Worm (Caenorhabditis elegans) whole organism, L2 larva: ENCODE measurements around the gene Y116A8C.469.

Experiments
- aly-2 ChIP-seq: fragments of 150-350 bp; optimal IDR thresholded peaks from 2 replicates; lab custom pipeline; 2014; ENCODE audit warnings: missing biosample characterization, missing genetic modification characterization
- lin-39 ChIP-seq: fragments of 150-350 bp; optimal IDR thresholded peaks from 2 replicates; lab custom pipeline; 2014; ENCODE audit warnings: missing biosample characterization, missing genetic modification reagents, missing genetic modification characterization
- nhr-12 ChIP-seq: fragments of 150-350 bp; optimal IDR thresholded peaks from 2 replicates; lab custom pipeline; 2014; ENCODE audit warnings: missing biosample characterization, missing genetic modification characterization
- nhr-237 ChIP-seq: fragments of 150-350 bp; optimal IDR thresholded peaks from 2 replicates; lab custom pipeline; 2014; ENCODE audit warnings: missing biosample characterization, missing genetic modification characterization
- nhr-77 ChIP-seq: fragments of 150-350 bp; optimal IDR thresholded peaks from 2 replicates; lab custom pipeline; 2014; ENCODE audit warnings: missing biosample characterization, missing genetic modification characterization
- snpc-4 ChIP-seq: fragments of 150-350 bp; optimal IDR thresholded peaks from 2 replicates; lab custom pipeline; 2014; ENCODE audit warnings: missing biosample characterization, missing genetic modification characterization
- zag-1 ChIP-seq: fragments of 150-350 bp; optimal IDR thresholded peaks from 2 replicates; lab custom pipeline; 2014; ENCODE audit warnings: missing biosample characterization, missing genetic modification characterization
- ztf-11 ChIP-seq: sonication (generic microtip); optimal IDR thresholded peaks from 2 replicates; lab custom pipeline; 2017; ENCODE audit warnings: missing biosample characterization, missing genetic modification characterization

DNA sequence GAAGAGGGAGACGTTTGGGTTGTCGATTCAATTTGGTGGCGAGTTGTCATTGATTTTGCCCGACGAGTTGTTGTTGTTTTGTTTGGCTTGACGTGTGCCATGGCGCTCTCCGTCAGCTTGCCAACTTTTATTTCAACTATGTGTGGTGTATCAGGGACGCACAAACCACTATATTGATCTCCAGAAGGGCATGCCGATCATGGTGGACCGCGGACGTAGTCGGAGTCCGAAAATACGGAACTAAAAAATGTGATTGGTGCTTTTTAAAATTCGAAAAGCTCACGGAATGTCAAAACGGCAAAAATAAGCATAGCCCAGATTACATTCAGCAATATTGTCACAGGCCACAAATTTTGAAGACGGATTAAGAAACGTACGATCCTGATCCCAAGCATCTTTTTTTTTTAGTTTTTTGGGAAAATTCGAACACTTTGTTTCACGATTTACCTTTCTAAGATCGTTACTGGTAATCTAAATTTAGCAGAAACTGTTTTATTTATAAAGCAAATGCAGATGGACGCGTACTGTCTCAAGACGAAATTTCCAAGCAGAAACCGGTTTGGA is 1.6 kb upstream of the Y116A8C.469 start, which contains the start of the genes Y116A8C.470 and Y116A8C.463:
- TF ChIP-seq snpc-4 (tag; lab: Kevin White, UChicago) (no peak), nhr-12 (tag; lab: Kevin White, UChicago) (no peak), nhr-77 (no peak), aly-2 (tag; lab: Kevin White, UChicago) (no peak), lin-39 (tag; lab: Kevin White, UChicago) (no peak), zag-1 (tag; lab: Kevin White, UChicago) (no peak), nhr-237 (no peak), ztf-11 (tag; lab: Kevin White, UChicago) (no peak)
